Worm (Caenorhabditis elegans) whole organism, late embryonic: ENCODE results near the gene Y42A5A.5.

ENCODE experiments used
- C08G9.2 ChIP-seq: sonication (generic microtip); optimal IDR thresholded peaks from 2 replicates; lab custom pipeline; 2016; ENCODE audit warnings: mild to moderate bottlenecking, missing genetic modification characterization, moderate library complexity, missing compliant biosample characterization
- C38D4.7 ChIP-seq: fragments of 200-800 bp; sonication (Bioruptor generic); optimal IDR thresholded peaks from 2 replicates; lab custom pipeline; 2018; ENCODE audit warnings: mild to moderate bottlenecking, missing genetic modification characterization, moderate library complexity, missing compliant biosample characterization
- F13H6.1 ChIP-seq: sonication (generic microtip); optimal IDR thresholded peaks from 2 replicates; lab custom pipeline; 2016; ENCODE audit warnings: missing genetic modification characterization, missing compliant biosample characterization
- K02D7.2 ChIP-seq: sonication (generic microtip); optimal IDR thresholded peaks from 2 replicates; lab custom pipeline; 2017; ENCODE audit warnings: mild to moderate bottlenecking, missing genetic modification characterization, missing compliant biosample characterization
- K09A11.1 ChIP-seq: sonication (generic microtip); optimal IDR thresholded peaks from 2 replicates; lab custom pipeline; 2017; ENCODE audit warnings: antibody characterized with exemption, mild to moderate bottlenecking, missing genetic modification characterization, missing compliant biosample characterization; ENCODE audit not compliant: insufficient read depth
- T23F11.4 ChIP-seq: fragments of 200-800 bp; sonication (Bioruptor generic); optimal IDR thresholded peaks from 2 replicates; lab custom pipeline; 2018; ENCODE audit warnings: mild to moderate bottlenecking, missing genetic modification characterization, missing compliant biosample characterization
- Y22D7AL.16 ChIP-seq: sonication (generic microtip); optimal IDR thresholded peaks from 2 replicates; lab custom pipeline; 2016; ENCODE audit warnings: missing genetic modification characterization, missing compliant biosample characterization
- ahr-1 ChIP-seq: sonication (generic microtip); optimal IDR thresholded peaks from 2 replicates; lab custom pipeline; 2016; ENCODE audit warnings: missing genetic modification characterization, missing compliant biosample characterization
- ama-1 ChIP-seq: fragments of 150-350 bp; optimal IDR thresholded peaks from 2 replicates; lab custom pipeline; 2014
- ceh-19 ChIP-seq: fragments of 200-800 bp; sonication (Bioruptor generic); optimal IDR thresholded peaks from 2 replicates; lab custom pipeline; 2018; ENCODE audit warnings: mild to moderate bottlenecking, missing genetic modification characterization, missing compliant biosample characterization
- ceh-22 ChIP-seq: sonication (generic microtip); optimal IDR thresholded peaks from 2 replicates; lab custom pipeline; 2017; ENCODE audit warnings: missing biosample characterization, missing genetic modification characterization
- ceh-24 ChIP-seq: sonication (generic microtip); optimal IDR thresholded peaks from 2 replicates; lab custom pipeline; 2016; ENCODE audit warnings: mild to moderate bottlenecking, missing genetic modification characterization, missing compliant biosample characterization
- ceh-30 ChIP-seq: fragments of 150-350 bp; optimal IDR thresholded peaks from 2 replicates; lab custom pipeline; 2014; ENCODE audit warnings: missing biosample characterization, missing genetic modification characterization
- ceh-31 ChIP-seq: sonication (generic microtip); optimal IDR thresholded peaks from 2 replicates; lab custom pipeline; 2016; ENCODE audit warnings: missing genetic modification characterization, missing compliant biosample characterization
- ceh-45 ChIP-seq: fragments of 200-800 bp; sonication (Bioruptor generic); IDR thresholded peaks from 2 replicates; pipeline ENCODE4 v1.3.6; 2022; ENCODE audit warnings: missing genetic modification reagents, missing genetic modification characterization, missing compliant biosample characterization
- ceh-48 ChIP-seq: sonication (generic microtip); optimal IDR thresholded peaks from 2 replicates; lab custom pipeline; 2016; ENCODE audit warnings: missing genetic modification characterization, inconsistent platforms, missing compliant biosample characterization
- ceh-6 ChIP-seq: fragments of 200-800 bp; sonication (Bioruptor generic); optimal IDR thresholded peaks from 2 replicates; lab custom pipeline; 2018; ENCODE audit warnings: mild to moderate bottlenecking, missing genetic modification characterization, missing compliant biosample characterization
- ceh-9 ChIP-seq: sonication (generic microtip); optimal IDR thresholded peaks from 2 replicates; lab custom pipeline; 2016; ENCODE audit warnings: mild to moderate bottlenecking, missing genetic modification characterization, inconsistent platforms, missing compliant biosample characterization
- che-1 ChIP-seq: sonication (generic microtip); optimal IDR thresholded peaks from 2 replicates; lab custom pipeline; 2016; ENCODE audit warnings: mild to moderate bottlenecking, missing genetic modification characterization, missing compliant biosample characterization
- dmd-4 ChIP-seq: sonication (generic microtip); optimal IDR thresholded peaks from 2 replicates; lab custom pipeline; 2016; ENCODE audit warnings: borderline replicate concordance, missing genetic modification characterization, missing compliant biosample characterization
- eyg-1 ChIP-seq: sonication (generic microtip); optimal IDR thresholded peaks from 2 replicates; lab custom pipeline; 2016; ENCODE audit warnings: missing genotype, missing genetic modification characterization, missing compliant biosample characterization
- fax-1 ChIP-seq: sonication (generic microtip); optimal IDR thresholded peaks from 2 replicates; lab custom pipeline; 2016; ENCODE audit warnings: missing genotype, missing genetic modification characterization, missing compliant biosample characterization
- fkh-10 ChIP-seq: fragments of 150-350 bp; optimal IDR thresholded peaks from 2 replicates; lab custom pipeline; 2014; ENCODE audit warnings: missing biosample characterization, missing genetic modification reagents, missing genetic modification characterization
- gmeb-2 ChIP-seq: sonication (generic microtip); optimal IDR thresholded peaks from 2 replicates; lab custom pipeline; 2016; ENCODE audit warnings: missing genetic modification characterization, inconsistent platforms, missing compliant biosample characterization
- hlh-13 ChIP-seq: fragments of 200-800 bp; sonication (Bioruptor generic); optimal IDR thresholded peaks from 2 replicates; lab custom pipeline; 2018; ENCODE audit warnings: mild to moderate bottlenecking, missing genetic modification characterization, missing compliant biosample characterization
- hlh-15 ChIP-seq: sonication (generic microtip); optimal IDR thresholded peaks from 2 replicates; lab custom pipeline; 2016; ENCODE audit warnings: missing genetic modification characterization, missing compliant biosample characterization
- hlh-30 ChIP-seq: sonication (generic microtip); optimal IDR thresholded peaks from 2 replicates; lab custom pipeline; 2017; ENCODE audit warnings: antibody characterized with exemption, missing genetic modification characterization, missing compliant biosample characterization; ENCODE audit not compliant: insufficient read depth
- lin-11 ChIP-seq: fragments of 200-800 bp; sonication (Bioruptor generic); optimal IDR thresholded peaks from 2 replicates; lab custom pipeline; 2018; ENCODE audit warnings: mild to moderate bottlenecking, missing genetic modification characterization, missing compliant biosample characterization
- mec-3 ChIP-seq: sonication (generic microtip); optimal IDR thresholded peaks from 2 replicates; lab custom pipeline; 2016; ENCODE audit warnings: borderline replicate concordance, missing genetic modification characterization, missing compliant biosample characterization
- nfya-1 ChIP-seq: sonication (generic microtip); optimal IDR thresholded peaks from 2 replicates; lab custom pipeline; 2017; ENCODE audit warnings: missing genetic modification characterization, mild to moderate bottlenecking, missing compliant biosample characterization, antibody characterized with exemption, moderate library complexity
- nhr-11 ChIP-seq: fragments of 150-350 bp; optimal IDR thresholded peaks from 2 replicates; lab custom pipeline; 2014; ENCODE audit warnings: missing biosample characterization, missing genetic modification characterization
- npax-4 ChIP-seq: sonication (generic microtip); optimal IDR thresholded peaks from 2 replicates; lab custom pipeline; 2016; ENCODE audit warnings: missing genetic modification characterization, missing compliant biosample characterization
- pax-1 ChIP-seq: fragments of 150-350 bp; optimal IDR thresholded peaks from 2 replicates; lab custom pipeline; 2014; ENCODE audit warnings: missing biosample characterization, missing genetic modification characterization
- pha-4 ChIP-seq: fragments of 150-350 bp; optimal IDR thresholded peaks from 2 replicates; lab custom pipeline; 2018; ENCODE audit warnings: missing biosample characterization, missing genetic modification reagents, missing genetic modification characterization
- pros-1 ChIP-seq: fragments of 150-350 bp; optimal IDR thresholded peaks from 2 replicates; lab custom pipeline; 2014; ENCODE audit warnings: missing biosample characterization, missing genetic modification reagents, missing genetic modification characterization
- ref-2 ChIP-seq: sonication (generic microtip); optimal IDR thresholded peaks from 2 replicates; lab custom pipeline; 2016; ENCODE audit warnings: missing genetic modification characterization, missing compliant biosample characterization
- rnt-1 ChIP-seq: sonication (generic microtip); optimal IDR thresholded peaks from 2 replicates; lab custom pipeline; 2016; ENCODE audit warnings: missing genetic modification characterization, missing compliant biosample characterization
- sdc-2 ChIP-seq: sonication (generic microtip); optimal IDR thresholded peaks from 2 replicates; lab custom pipeline; 2016; ENCODE audit warnings: missing genotype, missing genetic modification characterization, missing compliant biosample characterization
- sox-2 ChIP-seq: fragments of 200-800 bp; sonication (Bioruptor generic); IDR thresholded peaks from 2 replicates; pipeline ENCODE4 v1.3.6; 2022; ENCODE audit warnings: missing genetic modification reagents, missing genetic modification characterization, missing compliant biosample characterization
- sox-4 ChIP-seq: sonication (generic microtip); optimal IDR thresholded peaks from 2 replicates; lab custom pipeline; 2017; ENCODE audit warnings: mild to moderate bottlenecking, missing genetic modification characterization, inconsistent platforms, missing compliant biosample characterization
- syd-9 ChIP-seq: sonication (generic microtip); optimal IDR thresholded peaks from 2 replicates; lab custom pipeline; 2016; ENCODE audit warnings: mild to moderate bottlenecking, missing genetic modification characterization, moderate library complexity, missing compliant biosample characterization
- ttx-3 ChIP-seq: sonication (generic microtip); optimal IDR thresholded peaks from 2 replicates; lab custom pipeline; 2016; ENCODE audit warnings: missing genetic modification reagents, missing genetic modification characterization, missing compliant biosample characterization
- unc-3 ChIP-seq, 2 experiments: fragments of 200-800 bp in 1 of 2; sonication (Bioruptor generic) in 1 of 2; sonication (generic microtip) in 1 of 2; conservative IDR thresholded peaks in 1 of 2; optimal IDR thresholded peaks in 1 of 2; 2 replicates each; pipeline versions ENCODE4 v1.3.6 to Lab custom; 2016 to 2022; ENCODE audit warnings: missing compliant biosample characterization in 2 of 2, missing genetic modification characterization in 2 of 2, missing genetic modification reagents in 1 of 2
- unc-42 ChIP-seq: sonication (generic microtip); optimal IDR thresholded peaks from 2 replicates; lab custom pipeline; 2016; ENCODE audit warnings: missing genotype, missing genetic modification characterization, missing compliant biosample characterization
- unc-55 ChIP-seq: sonication (generic microtip); optimal IDR thresholded peaks from 2 replicates; lab custom pipeline; 2017; ENCODE audit warnings: missing biosample characterization, missing genetic modification reagents, missing genetic modification characterization
- unc-86 ChIP-seq: sonication (generic microtip); optimal IDR thresholded peaks from 2 replicates; lab custom pipeline; 2016; ENCODE audit warnings: missing genetic modification characterization, missing compliant biosample characterization
- ztf-16 ChIP-seq: sonication (generic microtip); optimal IDR thresholded peaks from 2 replicates; lab custom pipeline; 2017; ENCODE audit warnings: missing genetic modification characterization, missing compliant biosample characterization

The Y42A5A.5 gene

DNA sequence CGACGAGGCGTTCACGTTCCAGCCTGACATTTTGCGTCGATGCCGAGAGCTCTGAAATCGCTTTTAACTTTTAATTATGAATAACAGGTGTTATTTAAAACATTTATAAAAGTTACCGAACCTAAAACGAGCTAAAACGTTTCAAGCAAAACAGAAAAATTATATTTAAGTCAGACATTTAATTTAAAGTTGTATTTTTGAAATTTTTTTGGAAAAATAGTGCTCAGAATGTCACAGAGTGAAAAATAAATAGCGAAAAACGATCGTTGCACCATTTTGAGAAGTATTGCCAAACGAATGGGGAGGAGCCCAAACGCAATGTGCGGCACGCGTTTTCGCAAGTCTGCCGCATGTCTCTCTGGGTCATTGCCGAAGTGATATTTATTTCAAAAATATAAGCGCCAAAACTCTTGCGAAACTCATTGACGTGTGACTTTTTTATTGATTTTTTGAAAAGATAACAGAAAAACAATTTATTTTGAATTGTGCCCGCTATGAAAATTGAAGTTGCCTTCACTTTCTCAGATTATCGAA lies 3.6 kb upstream of the Y42A5A.5 start, which contains the start of gene erfa-3 (continued):
- TF ChIP-seq Y22D7AL.16 (tag; lab: Kevin White, UChicago) = peak; percentile 52
- TF ChIP-seq hlh-13 (GFP tag; lab: Kevin White, UChicago) = peak; percentile 18
- no peak for TF ChIP-seq unc-55
- TF ChIP-seq ceh-24 (tag; lab: Kevin White, UChicago) = peak; percentile 51
- TF ChIP-seq ceh-22 (tag; lab: Kevin White, UChicago) = no peak
- peak; percentile 45 for TF ChIP-seq npax-4
- peak; percentile 70 for TF ChIP-seq ceh-31 (tag; lab: Kevin White, UChicago)
- TF ChIP-seq ceh-6 (GFP tag; lab: Kevin White, UChicago) = peak; percentile 64
- TF ChIP-seq K09A11.1 (tag; lab: Kevin White, UChicago) = peak; percentile 87
- peak; percentile 63 for TF ChIP-seq pax-1 (tag; lab: Kevin White, UChicago)
- TF ChIP-seq rnt-1 (tag; lab: Kevin White, UChicago) = peak; percentile 69
- TF ChIP-seq eyg-1 (tag; lab: Kevin White, UChicago) = no peak
- TF ChIP-seq hlh-30 (tag; lab: Kevin White, UChicago) = peak; percentile 49
- TF ChIP-seq unc-42 (tag; lab: Kevin White, UChicago) = no peak
- TF ChIP-seq fax-1 (tag; lab: Kevin White, UChicago) = peak; percentile 76
- no peak for TF ChIP-seq unc-3 (GFP tag; conservative IDR thresholded peaks at IDR 0.05; lab: Robert Waterston, UW)
- TF ChIP-seq unc-3 (tag; optimal IDR thresholded peaks at IDR 0.05; lab: Kevin White, UChicago) = peak; percentile 68
- peak; percentile 69 for TF ChIP-seq gmeb-2 (tag; lab: Kevin White, UChicago)
- TF ChIP-seq ama-1 = no peak
- TF ChIP-seq K02D7.2 (tag; lab: Kevin White, UChicago) = peak; percentile 73
- TF ChIP-seq hlh-15 (tag; lab: Kevin White, UChicago) = peak; percentile 75
- TF ChIP-seq syd-9 (tag; lab: Kevin White, UChicago) = peak; percentile 73
- peak; percentile 81 for TF ChIP-seq ttx-3 (tag; lab: Kevin White, UChicago)
- TF ChIP-seq sdc-2 = peak; percentile 60
- TF ChIP-seq ceh-19 (GFP tag; lab: Kevin White, UChicago) = peak; percentile 82
- TF ChIP-seq C08G9.2 (tag; lab: Kevin White, UChicago) = peak; percentile 62
- TF ChIP-seq ceh-9 (tag; lab: Kevin White, UChicago) = no peak
- peak; percentile 32 for TF ChIP-seq dmd-4 (tag; lab: Kevin White, UChicago)
- TF ChIP-seq pros-1 (tag; lab: Kevin White, UChicago) = no peak
- peak; percentile 74 for TF ChIP-seq unc-86 (tag; lab: Kevin White, UChicago)
- peak; percentile 65 for TF ChIP-seq che-1 (tag; lab: Kevin White, UChicago)
- no peak for TF ChIP-seq nhr-11 (tag; lab: Kevin White, UChicago)
- peak; percentile 63 for TF ChIP-seq F13H6.1
- TF ChIP-seq C38D4.7 = peak; percentile 71
- peak; percentile 24; the same call in 1 of the 2 replicates for TF ChIP-seq ceh-45
- no peak for TF ChIP-seq ceh-30 (tag; lab: Kevin White, UChicago)
- TF ChIP-seq sox-4 (tag; lab: Kevin White, UChicago) = peak; percentile 72
- peak; percentile 51 for TF ChIP-seq ceh-48
- TF ChIP-seq nfya-1 (tag; lab: Kevin White, UChicago) = peak; percentile 73
- TF ChIP-seq lin-11 = peak; percentile 54
- TF ChIP-seq fkh-10 (GFP tag; lab: Kevin White, UChicago) = no peak
- TF ChIP-seq pha-4 (tag; lab: Kevin White, UChicago) = no peak
- peak; percentile 57 for TF ChIP-seq ahr-1 (tag; lab: Kevin White, UChicago)
- peak; percentile 84 for TF ChIP-seq ref-2 (tag; lab: Kevin White, UChicago)
- TF ChIP-seq T23F11.4 (GFP tag; lab: Kevin White, UChicago) = peak; percentile 71
- peak; percentile 45; the same call in 1 of the 2 replicates for TF ChIP-seq sox-2 (GFP tag; lab: Robert Waterston, UW)
- TF ChIP-seq mec-3 (tag; lab: Kevin White, UChicago) = no peak
- peak; percentile 63 for TF ChIP-seq ztf-16
